Worm (Caenorhabditis elegans) whole organism, mixed stage, embryonic: Measurements from ENCODE around the gene Y116A8C.43.

Experiments used
- M03D4.4 ChIP-seq: sonication (generic microtip); optimal IDR thresholded peaks from 2 replicates; lab custom pipeline; 2017; ENCODE audit warnings: mild to moderate bottlenecking, missing genetic modification characterization, missing compliant biosample characterization
- bed-3 ChIP-seq: fragments of 200-800 bp; sonication (Bioruptor generic); optimal IDR thresholded peaks from 3 replicates; lab custom pipeline; 2018; ENCODE audit warnings: mild to moderate bottlenecking, missing genetic modification characterization, moderate library complexity, missing compliant biosample characterization
- blmp-1 ChIP-seq: fragments of 150-350 bp; optimal IDR thresholded peaks from 2 replicates; lab custom pipeline; 2014; ENCODE audit warnings: missing biosample characterization, missing genetic modification characterization
- ceh-39 ChIP-seq: fragments of 150-350 bp; optimal IDR thresholded peaks from 2 replicates; lab custom pipeline; 2014; ENCODE audit warnings: missing biosample characterization, missing genetic modification characterization
- ceh-43 ChIP-seq: fragments of 200-800 bp; sonication (Bioruptor generic); optimal IDR thresholded peaks from 2 replicates; lab custom pipeline; 2018; ENCODE audit warnings: mild to moderate bottlenecking, missing genetic modification characterization, moderate library complexity, missing compliant biosample characterization
- ceh-83 ChIP-seq: fragments of 200-800 bp; sonication (Bioruptor generic); optimal IDR thresholded peaks from 2 replicates; lab custom pipeline; 2018; ENCODE audit warnings: mild to moderate bottlenecking, missing genetic modification characterization, missing compliant biosample characterization
- ces-1 ChIP-seq: fragments of 150-350 bp; optimal IDR thresholded peaks from 2 replicates; lab custom pipeline; 2014; ENCODE audit warnings: missing biosample characterization, missing genetic modification reagents, missing genetic modification characterization
- cnd-1 ChIP-seq: fragments of 200-800 bp; sonication (Bioruptor generic); optimal IDR thresholded peaks from 2 replicates; lab custom pipeline; 2018; ENCODE audit warnings: mild to moderate bottlenecking, missing genetic modification characterization, missing compliant biosample characterization
- drap-1 ChIP-seq: fragments of 200-800 bp; sonication (Bioruptor generic); optimal IDR thresholded peaks from 3 replicates; lab custom pipeline; 2018; ENCODE audit warnings: mild to moderate bottlenecking, missing genetic modification characterization, missing compliant biosample characterization
- elt-1 ChIP-seq: sonication (generic microtip); optimal IDR thresholded peaks from 2 replicates; lab custom pipeline; 2017; ENCODE audit warnings: missing genetic modification characterization, mild to moderate bottlenecking, missing compliant biosample characterization, antibody characterized with exemption, moderate library complexity, borderline replicate concordance; ENCODE audit not compliant: insufficient read depth
- elt-3 ChIP-seq: fragments of 150-350 bp; optimal IDR thresholded peaks from 2 replicates; lab custom pipeline; 2014; ENCODE audit warnings: missing biosample characterization, missing genetic modification characterization
- flh-1 ChIP-seq: fragments of 200-800 bp; sonication (Bioruptor generic); optimal IDR thresholded peaks from 2 replicates; lab custom pipeline; 2018; ENCODE audit warnings: mild to moderate bottlenecking, missing genetic modification characterization, moderate library complexity, missing compliant biosample characterization
- ham-2 ChIP-seq: fragments of 200-800 bp; sonication (Bioruptor generic); optimal IDR thresholded peaks from 2 replicates; lab custom pipeline; 2018; ENCODE audit warnings: mild to moderate bottlenecking, missing genetic modification characterization, missing compliant biosample characterization
- hlh-1 ChIP-seq: fragments of 150-350 bp; optimal IDR thresholded peaks from 2 replicates; lab custom pipeline; 2014; ENCODE audit warnings: missing biosample characterization, missing genetic modification reagents, missing genetic modification characterization
- lin-13 ChIP-seq: fragments of 150-350 bp; optimal IDR thresholded peaks from 2 replicates; lab custom pipeline; 2014; ENCODE audit warnings: missing biosample characterization, missing genetic modification characterization
- lin-32 ChIP-seq: fragments of 200-800 bp; sonication (Bioruptor generic); optimal IDR thresholded peaks from 2 replicates; lab custom pipeline; 2018; ENCODE audit warnings: mild to moderate bottlenecking, missing genetic modification characterization, missing compliant biosample characterization
- lsy-2 ChIP-seq: fragments of 150-350 bp; optimal IDR thresholded peaks from 2 replicates; lab custom pipeline; 2014; ENCODE audit warnings: missing biosample characterization, missing genetic modification characterization
- mab-5 ChIP-seq: fragments of 150-350 bp; optimal IDR thresholded peaks from 2 replicates; lab custom pipeline; 2014; ENCODE audit warnings: missing biosample characterization, missing genetic modification characterization
- mep-1 ChIP-seq: fragments of 150-350 bp; optimal IDR thresholded peaks from 2 replicates; lab custom pipeline; 2017; ENCODE audit warnings: missing biosample characterization, missing genetic modification reagents, missing genetic modification characterization, inconsistent platforms
- nhr-12 ChIP-seq: fragments of 150-350 bp; optimal IDR thresholded peaks from 2 replicates; lab custom pipeline; 2014; ENCODE audit warnings: missing biosample characterization, missing genetic modification characterization
- nhr-237 ChIP-seq: fragments of 150-350 bp; optimal IDR thresholded peaks from 2 replicates; lab custom pipeline; 2014; ENCODE audit warnings: missing biosample characterization, missing genetic modification characterization
- nhr-28 ChIP-seq: fragments of 150-350 bp; optimal IDR thresholded peaks from 2 replicates; lab custom pipeline; 2014; ENCODE audit warnings: missing biosample characterization, missing genetic modification characterization
- nhr-76 ChIP-seq: sonication (generic microtip); optimal IDR thresholded peaks from 2 replicates; lab custom pipeline; 2017; ENCODE audit warnings: missing biosample characterization, missing genetic modification characterization
- pha-4 ChIP-seq: fragments of 150-350 bp; optimal IDR thresholded peaks from 2 replicates; lab custom pipeline; 2018; ENCODE audit warnings: missing biosample characterization, missing genetic modification reagents, missing genetic modification characterization
- sem-2 ChIP-seq: fragments of 200-800 bp; sonication (Bioruptor generic); optimal IDR thresholded peaks from 2 replicates; lab custom pipeline; 2018; ENCODE audit warnings: mild to moderate bottlenecking, missing genetic modification characterization, missing compliant biosample characterization
- snpc-4 ChIP-seq: fragments of 150-350 bp; optimal IDR thresholded peaks from 2 replicates; lab custom pipeline; 2014; ENCODE audit warnings: missing biosample characterization, missing genetic modification characterization
- sptf-1 ChIP-seq: sonication (generic microtip); optimal IDR thresholded peaks from 2 replicates; lab custom pipeline; 2017; ENCODE audit warnings: mild to moderate bottlenecking, missing genetic modification characterization, moderate library complexity, missing compliant biosample characterization
- tbx-8 ChIP-seq: fragments of 200-800 bp; sonication (Bioruptor generic); optimal IDR thresholded peaks from 2 replicates; lab custom pipeline; 2018; ENCODE audit warnings: mild to moderate bottlenecking, missing genetic modification characterization, moderate library complexity, missing compliant biosample characterization
- unc-120 ChIP-seq: sonication (generic microtip); optimal IDR thresholded peaks from 2 replicates; lab custom pipeline; 2017; ENCODE audit warnings: missing genetic modification characterization, missing compliant biosample characterization; ENCODE audit not compliant: poor library complexity, severe bottlenecking
- unc-62 ChIP-seq: fragments of 150-350 bp; optimal IDR thresholded peaks from 2 replicates; lab custom pipeline; 2014; ENCODE audit warnings: missing biosample characterization, missing genetic modification reagents, missing genetic modification characterization
- zip-8 ChIP-seq: fragments of 150-350 bp; optimal IDR thresholded peaks from 2 replicates; lab custom pipeline; 2014; ENCODE audit warnings: missing biosample characterization, missing genetic modification characterization
- ztf-11 ChIP-seq: fragments of 150-350 bp; optimal IDR thresholded peaks from 2 replicates; lab custom pipeline; 2014; ENCODE audit warnings: missing biosample characterization, missing genetic modification characterization

Y116A8C.43 gene

DNA sequence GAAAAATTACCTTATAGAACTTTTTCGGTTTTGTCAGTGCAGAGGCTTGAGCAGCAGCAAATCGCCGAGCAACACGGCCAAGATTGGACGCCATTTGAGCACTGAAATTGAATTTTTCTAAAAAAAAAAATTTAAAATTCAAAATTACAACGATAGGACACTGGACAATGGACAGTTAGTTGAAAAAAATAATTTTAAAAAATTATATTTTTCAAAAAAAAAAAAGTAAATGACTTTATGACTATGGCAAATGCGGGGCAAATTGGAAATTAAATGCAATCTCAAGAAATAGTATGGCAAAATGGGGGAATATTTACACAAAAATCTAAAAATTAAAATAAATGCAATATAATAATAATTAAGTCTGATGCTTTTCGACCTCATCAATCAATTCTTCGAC is 7.5 kb downstream of the Y116A8C.43 start, which contains the start of gene Y116A8C.27:
Y116A8C.27 (minus strand) TSS at position 101 of the 400 bp plus-strand sequence.
- TF ChIP-seq elt-3 = no peak
- TF ChIP-seq nhr-12 = no peak
- TF ChIP-seq drap-1 = no peak
- TF ChIP-seq lin-32 = no peak
- TF ChIP-seq hlh-1 = no peak
- no peak for TF ChIP-seq sem-2 (GFP tag; lab: Kevin White, UChicago)
- TF ChIP-seq sptf-1 (tag; lab: Kevin White, UChicago) = no peak
- no peak for TF ChIP-seq M03D4.4 (tag; lab: Kevin White, UChicago)
- no peak for TF ChIP-seq ham-2 (GFP tag; lab: Kevin White, UChicago)
- TF ChIP-seq blmp-1 = no peak
- no peak for TF ChIP-seq ceh-39
- no peak for TF ChIP-seq flh-1 (GFP tag; lab: Kevin White, UChicago)
- no peak for TF ChIP-seq unc-62 (GFP tag; lab: Kevin White, UChicago)
- TF ChIP-seq nhr-28 (tag; lab: Kevin White, UChicago) = no peak
- TF ChIP-seq elt-1 (tag; lab: Kevin White, UChicago) = no peak
- TF ChIP-seq nhr-237 (tag; lab: Kevin White, UChicago) = no peak
- TF ChIP-seq ceh-83 (GFP tag; lab: Kevin White, UChicago) = no peak
- no peak for TF ChIP-seq tbx-8 (GFP tag; lab: Kevin White, UChicago)
- TF ChIP-seq snpc-4 (tag; lab: Kevin White, UChicago) = no peak
- TF ChIP-seq unc-120 = no peak

DNA sequence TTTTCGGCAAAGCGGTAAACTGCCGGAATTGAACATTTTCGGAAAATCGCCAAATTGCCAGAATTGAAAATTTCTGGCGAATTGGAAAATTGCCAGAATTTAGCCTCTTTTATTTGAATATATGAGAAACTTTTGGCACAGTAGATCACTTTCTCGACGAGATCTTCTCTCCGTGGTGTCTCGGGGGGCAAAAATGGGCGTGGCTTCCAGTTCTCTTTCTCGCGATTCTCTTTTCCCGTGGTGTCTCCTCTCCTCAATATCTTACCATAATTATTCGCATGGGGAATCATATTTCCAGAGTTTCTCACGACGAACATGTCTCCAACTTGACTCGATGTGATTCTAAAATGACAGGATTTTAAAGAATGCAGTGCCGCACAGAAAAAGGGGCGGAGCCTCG is 10.5 kb downstream of the Y116A8C.43 start:
- TF ChIP-seq ceh-39 (no peak), lin-13 (tag; lab: Kevin White, UChicago) (no peak), sptf-1 (tag; lab: Kevin White, UChicago) (peak; percentile 18), cnd-1 (tag; lab: Kevin White, UChicago) (peak; percentile 30)

DNA sequence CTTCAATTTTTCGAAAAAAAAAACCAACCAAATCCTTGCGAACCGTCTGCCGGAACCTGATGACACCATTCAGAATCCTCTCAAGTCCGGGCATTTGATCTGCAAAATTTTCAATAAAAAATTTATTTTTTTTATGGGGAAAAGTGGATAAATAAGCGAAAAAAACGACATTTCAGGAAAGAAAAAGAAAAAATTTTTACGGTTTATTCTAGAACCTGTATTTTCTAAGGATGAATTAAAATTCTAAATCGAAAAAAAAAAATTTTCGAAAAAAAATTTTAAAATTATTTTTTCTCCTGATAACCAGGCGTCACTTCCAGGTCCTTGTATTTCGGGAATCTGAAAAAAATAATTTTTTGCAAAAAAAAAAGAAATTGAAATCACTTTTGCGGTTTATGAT is 11.5 kb downstream of the Y116A8C.43 start, which contains the start of gene bca-2:
bca-2 (minus strand) TSS at position 101 of the 400 bp plus-strand sequence.
- TF ChIP-seq lsy-2 (tag; lab: Kevin White, UChicago) (no peak), zip-8 (tag; lab: Kevin White, UChicago) (no peak), ztf-11 (tag; lab: Kevin White, UChicago) (no peak), sem-2 (GFP tag; lab: Kevin White, UChicago) (no peak), blmp-1 (no peak), ham-2 (GFP tag; lab: Kevin White, UChicago) (no peak)

DNA sequence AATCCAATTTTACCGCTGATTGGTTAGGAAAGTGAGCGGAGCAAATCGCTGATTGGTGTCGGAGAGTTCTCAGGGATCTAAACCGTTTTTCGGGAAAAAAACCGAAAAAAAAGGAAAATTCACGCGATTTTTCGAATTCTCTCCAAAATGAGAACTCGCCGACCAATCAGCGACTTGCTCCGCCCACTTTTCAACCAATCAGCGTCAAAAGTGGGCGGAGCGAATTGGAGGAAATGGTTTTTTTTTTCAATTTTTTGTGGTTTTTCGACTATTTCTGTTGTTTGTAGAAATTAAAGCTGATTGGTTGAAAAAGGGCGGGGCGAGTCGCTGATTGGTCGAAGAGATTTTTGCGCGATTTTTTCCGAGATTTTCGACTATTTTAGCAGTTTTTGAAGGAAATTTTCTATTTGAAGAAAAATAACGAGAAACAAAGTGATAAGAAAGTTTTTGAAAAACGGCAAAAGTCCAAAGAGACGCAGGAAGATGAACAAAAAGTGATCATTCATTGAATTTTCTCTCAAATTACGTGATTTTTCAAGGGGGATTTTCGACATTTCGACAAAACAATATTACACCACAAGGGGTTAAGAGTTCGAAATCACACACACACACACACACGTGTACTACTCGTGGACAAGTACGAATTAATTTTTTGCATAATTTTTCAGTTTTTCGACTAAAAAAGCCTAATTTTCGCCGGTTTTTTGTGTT is 12.1 kb downstream of the Y116A8C.43 start:
- TF ChIP-seq lin-13 (tag; lab: Kevin White, UChicago) (no peak), sptf-1 (tag; lab: Kevin White, UChicago) (no peak), sem-2 (GFP tag; lab: Kevin White, UChicago) (no peak), zip-8 (tag; lab: Kevin White, UChicago) (no peak), nhr-76 (tag; lab: Kevin White, UChicago) (no peak), lsy-2 (tag; lab: Kevin White, UChicago) (no peak), nhr-12 (no peak), bed-3 (GFP tag; lab: Kevin White, UChicago) (no peak), ztf-11 (tag; lab: Kevin White, UChicago) (no peak), snpc-4 (tag; lab: Kevin White, UChicago) (no peak), nhr-28 (tag; lab: Kevin White, UChicago) (no peak), ceh-43 (GFP tag; lab: Kevin White, UChicago) (no peak), ces-1 (GFP tag; lab: Kevin White, UChicago) (no peak), ceh-83 (GFP tag; lab: Kevin White, UChicago) (no peak), mab-5 (no peak), pha-4 (tag; lab: Kevin White, UChicago) (no peak), mep-1 (tag; lab: Kevin White, UChicago) (no peak), elt-1 (tag; lab: Kevin White, UChicago) (no peak), ham-2 (GFP tag; lab: Kevin White, UChicago) (no peak)
- TF ChIP-seq, all 35 proteins: peak for 0
